Fruit fly (Drosophila melanogaster): ENCODE measurements around the gene Nplp4.

Gene Nplp4

dm6 chr2L:2042072-2042471, 33.9 kb downstream of the Nplp4 start:
- TF ChIP-seq svp (GFP tag) (peak; percentile 56), CG11902 (GFP tag; optimal IDR thresholded peaks at IDR 0.05) (no peak)

DNA sequence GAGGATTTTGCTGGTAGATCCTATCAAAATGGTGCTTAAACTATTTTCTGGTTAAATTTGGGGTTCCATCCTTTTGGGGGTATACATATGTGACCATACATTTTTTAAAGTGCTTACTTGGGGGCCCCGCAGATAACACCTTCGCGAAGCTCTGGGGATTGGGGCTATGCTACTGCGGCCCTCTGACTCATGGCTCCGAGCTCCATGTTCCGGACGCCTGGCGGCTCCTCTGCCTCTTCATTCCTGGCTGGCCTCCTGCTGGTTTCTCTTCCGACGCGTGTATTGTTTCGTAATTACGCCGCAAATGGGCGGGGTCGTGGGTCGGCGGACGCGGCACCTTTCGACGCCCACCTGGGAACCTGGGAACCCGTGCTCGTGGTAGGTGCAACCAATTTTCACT, 36.6 kb downstream of the Nplp4 start:
- no peak for TF ChIP-seq Sox15 (GFP tag; optimal IDR thresholded peaks at IDR 0.05)
- TF ChIP-seq CG8319 (GFP tag; optimal IDR thresholded peaks at IDR 0.05) = no peak
- no peak for TF ChIP-seq Sox102F (GFP tag; optimal IDR thresholded peaks at IDR 0.05)
- no peak for TF ChIP-seq fd59A (GFP tag; optimal IDR thresholded peaks at IDR 0.05)
- TF ChIP-seq CG8119 (GFP tag; IDR thresholded peaks at IDR 0.05) = no peak
- TF ChIP-seq acj6 (GFP tag; optimal IDR thresholded peaks at IDR 0.05) = no peak
- TF ChIP-seq CG9139 (GFP tag; optimal IDR thresholded peaks at IDR 0.05) = no peak

- TF ChIP-seq CG7368 (GFP tag; optimal IDR thresholded peaks at IDR 0.05) (no peak), achi (GFP tag; optimal IDR thresholded peaks at IDR 0.05) (peak; percentile 99), CG3919 (GFP tag; optimal IDR thresholded peaks at IDR 0.05) (no peak), Blimp-1 (GFP tag; optimal IDR thresholded peaks at IDR 0.05) (peak; percentile 42), Sox15 (GFP tag; optimal IDR thresholded peaks at IDR 0.05) (no peak), CG11902 (GFP tag; optimal IDR thresholded peaks at IDR 0.05) (no peak), CG6792 (GFP tag; optimal IDR thresholded peaks at IDR 0.05) (no peak)
These were observed 37.1 kb downstream of the Nplp4 start, which contains the start of gene Kebab for dm6 chr2L:2045265-2045664. Kebab (plus strand) TSS chr2L:2045494.

dm6 chr2L:2054289-2054688, 46.1 kb downstream of the Nplp4 start, which contains the start of gene Or22c:
Or22c (plus strand) TSS chr2L:2054589.
- TF ChIP-seq fd59A (GFP tag; optimal IDR thresholded peaks at IDR 0.05) = no peak
